Fruit fly (Drosophila melanogaster) whole organism, embryonic: ENCODE data around the gene kkv.

Source experiments
- Adf1 ChIP-seq: fragments of 200-800 bp; sonication (Bioruptor generic); IDR thresholded peaks from 2 replicates; pipeline ENCODE4 v1.3.6; 2022; ENCODE audit warnings: missing biosample characterization, missing genetic modification characterization
- CG10979 ChIP-seq: fragments of 200-800 bp; sonication (Bioruptor generic); optimal IDR thresholded peaks from 2 replicates; lab custom pipeline; 2018; ENCODE audit warnings: missing biosample characterization, mild to moderate bottlenecking, missing genetic modification characterization, moderate library complexity
- CG11456 ChIP-seq: fragments of 200-800 bp; sonication (Bioruptor generic); IDR thresholded peaks from 3 replicates; pipeline ENCODE4 v1.3.6; 2022; ENCODE audit warnings: missing biosample characterization, missing genetic modification characterization
- CG12236 ChIP-seq: fragments of 200-800 bp; sonication (Bioruptor generic); optimal IDR thresholded peaks from 2 replicates; lab custom pipeline; 2016; ENCODE audit warnings: missing biosample characterization, missing genetic modification characterization
- CG15479 ChIP-seq: fragments of 200-800 bp; sonication (Bioruptor generic); optimal IDR thresholded peaks from 3 replicates; lab custom pipeline; 2019; ENCODE audit warnings: missing biosample characterization, mild to moderate bottlenecking, missing genetic modification characterization, moderate library complexity
- CG15601 ChIP-seq: fragments of 200-800 bp; sonication (Bioruptor generic); optimal IDR thresholded peaks from 3 replicates; lab custom pipeline; 2019; ENCODE audit warnings: missing biosample characterization, mild to moderate bottlenecking, missing genetic modification characterization, moderate library complexity
- CG17385 ChIP-seq: fragments of 200-800 bp; sonication (Bioruptor generic); optimal IDR thresholded peaks from 3 replicates; lab custom pipeline; 2018; ENCODE audit warnings: missing biosample characterization, mild to moderate bottlenecking, missing genetic modification characterization
- CG1832 ChIP-seq: fragments of 200-800 bp; sonication (Bioruptor generic); optimal IDR thresholded peaks from 2 replicates; lab custom pipeline; 2017; ENCODE audit warnings: missing biosample characterization, mild to moderate bottlenecking, missing genetic modification characterization, inconsistent platforms
- CG2116 ChIP-seq: fragments of 200-800 bp; sonication (Bioruptor generic); optimal IDR thresholded peaks from 3 replicates; lab custom pipeline; 2018; ENCODE audit warnings: missing biosample characterization, mild to moderate bottlenecking, missing genetic modification characterization
- CG4282 ChIP-seq: fragments of 200-800 bp; sonication (Bioruptor generic); optimal IDR thresholded peaks from 2 replicates; lab custom pipeline; 2016; ENCODE audit warnings: missing biosample characterization, missing genetic modification characterization
- CG8290 ChIP-seq, 3 experiments: fragments of 200-800 bp; sonication (Bioruptor generic); optimal IDR thresholded peaks; 2 replicates each; lab custom pipeline; 2016 to 2019; ENCODE audit warnings: missing biosample characterization in 3 of 3, missing genetic modification characterization in 3 of 3, mild to moderate bottlenecking in 2 of 3, moderate library complexity in 1 of 3
- Chrac-16 ChIP-seq: fragments of 200-800 bp; sonication (Bioruptor generic); optimal IDR thresholded peaks from 3 replicates; lab custom pipeline; 2016; ENCODE audit warnings: missing biosample characterization, missing genetic modification characterization
- D ChIP-seq, 2 experiments: fragments of 200-800 bp in 1 of 2; fragments of >200 bp in 1 of 2; sonication (Bioruptor generic) in 1 of 2; optimal IDR thresholded peaks; 2 replicates in 1 of 2; 3 replicates in 1 of 2; lab custom pipeline; 2017; ENCODE audit warnings: mild to moderate bottlenecking in 1 of 2, missing biosample characterization in 1 of 2, missing genetic modification characterization in 1 of 2, missing genetic modification reagents in 1 of 2
- Dad ChIP-seq: fragments of 200-800 bp; sonication (Bioruptor generic); optimal IDR thresholded peaks from 3 replicates; lab custom pipeline; 2016; ENCODE audit warnings: missing biosample characterization, missing genetic modification characterization
- Deaf1 ChIP-seq: fragments of 200-800 bp; optimal IDR thresholded peaks from 3 replicates; lab custom pipeline; 2019; ENCODE audit warnings: missing biosample characterization, mild to moderate bottlenecking, missing genetic modification characterization, moderate library complexity
- ERR ChIP-seq: fragments of 200-800 bp; sonication (Bioruptor generic); optimal IDR thresholded peaks from 2 replicates; lab custom pipeline; 2016; ENCODE audit warnings: missing biosample characterization, missing genetic modification characterization
- Ets65A ChIP-seq: fragments of 200-800 bp; sonication (Bioruptor generic); peaks from one replicate; lab custom pipeline; 2016; ENCODE audit warnings: missing biosample characterization, missing genetic modification characterization
- Fer1 ChIP-seq: fragments of 200-800 bp; sonication (Bioruptor generic); optimal IDR thresholded peaks from 2 replicates; lab custom pipeline; 2017; ENCODE audit warnings: missing biosample characterization, mild to moderate bottlenecking, missing genetic modification characterization
- MBD-R2 ChIP-seq: fragments of 200-800 bp; sonication (Bioruptor generic); IDR thresholded peaks from 2 replicates; pipeline ENCODE4 v1.3.6; 2022; ENCODE audit warnings: missing biosample characterization, missing genetic modification characterization
- Sry-β ChIP-seq: fragments of 200-800 bp; sonication (Bioruptor generic); optimal IDR thresholded peaks from 2 replicates; lab custom pipeline; 2018; ENCODE audit warnings: missing biosample characterization, mild to moderate bottlenecking, missing genetic modification characterization, moderate library complexity
- Trl ChIP-seq, 3 experiments: fragments of >200 bp in 2 of 3; fragments of 200-800 bp in 1 of 3; sonication (Bioruptor generic) in 1 of 3; optimal IDR thresholded peaks; 2 replicates in 1 of 3; 3 replicates in 2 of 3; lab custom pipeline; 2016 to 2017; ENCODE audit warnings: missing biosample characterization in 1 of 3, missing genetic modification characterization in 1 of 3
- abd-A ChIP-seq: fragments of 200-800 bp; sonication (Bioruptor generic); optimal IDR thresholded peaks from 3 replicates; lab custom pipeline; 2019; ENCODE audit warnings: missing biosample characterization, mild to moderate bottlenecking, missing genetic modification characterization, moderate library complexity
- chinmo ChIP-seq: fragments of 200-800 bp; sonication (Bioruptor generic); IDR thresholded peaks from 4 replicates; pipeline ENCODE4 v1.3.6; 2022; ENCODE audit warnings: missing biosample characterization, missing genetic modification characterization; ENCODE audit not compliant: partially characterized antibody
- chm ChIP-seq: fragments of 200-800 bp; sonication (Bioruptor generic); IDR thresholded peaks from 2 replicates; pipeline ENCODE4 v1.3.6; 2022; ENCODE audit warnings: missing biosample characterization, missing genetic modification characterization
- corto ChIP-seq: fragments of 200-800 bp; sonication (Bioruptor generic); optimal IDR thresholded peaks from 2 replicates; lab custom pipeline; 2016; ENCODE audit warnings: missing biosample characterization, mild to moderate bottlenecking, missing genetic modification characterization, moderate library complexity
- crol ChIP-seq: fragments of 200-800 bp; sonication (Bioruptor generic); IDR thresholded peaks from 2 replicates; pipeline ENCODE4 v1.3.6; 2022; ENCODE audit warnings: missing biosample characterization, missing genetic modification characterization
- crp ChIP-seq, 2 experiments: fragments of 200-800 bp; sonication (Bioruptor generic); optimal IDR thresholded peaks; 2 replicates in 1 of 2; 3 replicates in 1 of 2; lab custom pipeline; 2017; ENCODE audit warnings: missing biosample characterization in 2 of 2, missing genetic modification characterization in 2 of 2, mild to moderate bottlenecking in 1 of 2, moderate library complexity in 1 of 2
- ems ChIP-seq: fragments of 200-800 bp; sonication (Bioruptor generic); optimal IDR thresholded peaks from 3 replicates; lab custom pipeline; 2016; ENCODE audit warnings: missing biosample characterization, missing genetic modification characterization
- ewg ChIP-seq: fragments of 200-800 bp; sonication (Bioruptor generic); optimal IDR thresholded peaks from 3 replicates; lab custom pipeline; 2017; ENCODE audit warnings: mild to moderate bottlenecking, missing biosample characterization, missing genetic modification reagents, missing genetic modification characterization
- fd3F ChIP-seq: fragments of 200-800 bp; sonication (Bioruptor generic); optimal IDR thresholded peaks from 2 replicates; lab custom pipeline; 2018; ENCODE audit warnings: missing biosample characterization, mild to moderate bottlenecking, missing genetic modification characterization, moderate library complexity
- ftz-f1 ChIP-seq: fragments of 200-800 bp; sonication (Bioruptor generic); optimal IDR thresholded peaks from 2 replicates; lab custom pipeline; 2016; ENCODE audit warnings: missing biosample characterization, missing genetic modification characterization
- gcm ChIP-seq: fragments of 200-800 bp; sonication (Bioruptor generic); optimal IDR thresholded peaks from 2 replicates; lab custom pipeline; 2019; ENCODE audit warnings: missing biosample characterization, mild to moderate bottlenecking, missing genetic modification characterization, moderate library complexity
- grau ChIP-seq: fragments of 200-800 bp; optimal IDR thresholded peaks from 3 replicates; lab custom pipeline; 2019; ENCODE audit warnings: missing biosample characterization, mild to moderate bottlenecking, missing genetic modification characterization, moderate library complexity
- hbn ChIP-seq: fragments of 200-800 bp; sonication (Bioruptor generic); IDR thresholded peaks from 2 replicates; pipeline ENCODE4 v1.3.6; 2022; ENCODE audit warnings: missing biosample characterization, missing genetic modification characterization; ENCODE audit not compliant: partially characterized antibody
- inv ChIP-seq: fragments of 200-800 bp; sonication (Bioruptor generic); IDR thresholded peaks from 2 replicates; pipeline ENCODE4 v1.3.6; 2022; ENCODE audit warnings: missing biosample characterization, missing genetic modification characterization; ENCODE audit not compliant: partially characterized antibody
- ken ChIP-seq: fragments of 200-800 bp; sonication (Bioruptor generic); IDR thresholded peaks from 3 replicates; pipeline ENCODE4 v1.3.6; 2022; ENCODE audit warnings: missing biosample characterization, missing genetic modification characterization
- nerfin-1 ChIP-seq: fragments of 200-800 bp; sonication (Bioruptor generic); optimal IDR thresholded peaks from 3 replicates; lab custom pipeline; 2019; ENCODE audit warnings: missing biosample characterization, mild to moderate bottlenecking, missing genetic modification characterization, moderate library complexity
- nom ChIP-seq: fragments of 200-800 bp; sonication (Bioruptor generic); optimal IDR thresholded peaks from 2 replicates; lab custom pipeline; 2017; ENCODE audit warnings: missing biosample characterization, missing genetic modification characterization, mild to moderate bottlenecking, moderate library complexity, missing genetic modification reagents
- onecut ChIP-seq: fragments of 200-800 bp; sonication (Bioruptor generic); IDR thresholded peaks from 2 replicates; pipeline ENCODE4 v1.3.6; 2022; ENCODE audit warnings: missing biosample characterization, missing genetic modification characterization
- prd ChIP-seq, 3 experiments: fragments of >200 bp in 2 of 3; fragments of 200-800 bp in 1 of 3; sonication (Bioruptor generic) in 1 of 3; optimal IDR thresholded peaks in 2 of 3; IDR thresholded peaks in 1 of 3; 2 replicates in 2 of 3; 3 replicates in 1 of 3; pipeline versions ENCODE4 v1.3.6 to Lab custom; 2017 to 2022; ENCODE audit warnings: missing biosample characterization in 1 of 3, missing genetic modification characterization in 1 of 3
- row ChIP-seq: fragments of 200-800 bp; sonication (Bioruptor generic); IDR thresholded peaks from 3 replicates; pipeline ENCODE4 v1.3.6; 2022; ENCODE audit warnings: missing biosample characterization, missing genetic modification characterization
- slbo ChIP-seq: fragments of 200-800 bp; sonication (Bioruptor generic); IDR thresholded peaks from 2 replicates; pipeline ENCODE4 v1.3.6; 2022; ENCODE audit warnings: missing biosample characterization, missing genetic modification characterization
- sna ChIP-seq: fragments of 200-800 bp; sonication (Bioruptor generic); IDR thresholded peaks from 2 replicates; pipeline ENCODE4 v1.3.6; 2022; ENCODE audit warnings: missing biosample characterization, missing genetic modification characterization; ENCODE audit not compliant: partially characterized antibody

kkv gene

DNA sequence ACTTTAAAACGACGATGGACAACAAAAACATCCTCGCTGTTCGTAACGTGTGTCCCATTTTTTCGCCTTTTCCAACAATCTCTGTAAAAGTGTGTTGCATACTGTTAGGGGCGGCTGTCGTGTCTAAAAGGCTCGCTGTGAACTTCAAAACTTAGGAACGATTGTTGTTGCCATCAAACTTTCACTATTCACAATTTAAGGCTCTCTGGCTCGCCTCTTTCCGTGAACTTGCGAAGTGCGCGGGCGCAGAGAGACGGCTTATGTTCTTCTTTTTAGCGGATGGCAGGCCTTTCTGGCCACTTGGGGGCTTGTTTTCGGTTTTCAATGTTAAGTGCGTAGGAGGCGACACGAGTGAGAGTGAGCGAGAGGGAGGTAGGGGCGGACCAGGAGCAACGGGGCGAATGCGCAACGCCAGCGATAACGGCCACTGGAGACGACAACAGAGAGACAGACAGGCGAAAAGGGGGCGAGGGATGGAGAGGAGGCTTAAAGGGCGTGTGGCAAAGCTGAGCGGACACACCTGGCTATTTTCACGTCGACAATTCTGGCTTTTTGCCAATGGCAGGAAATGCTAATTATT lies 42.2 kb downstream of the kkv start, which contains the start of gene mtd (continued):
- 0 out of 4 replicates have a peak, but pooled peaks have one; percentile 33 for TF ChIP-seq chinmo (GFP tag; lab: Robert Waterston, UW)

DNA sequence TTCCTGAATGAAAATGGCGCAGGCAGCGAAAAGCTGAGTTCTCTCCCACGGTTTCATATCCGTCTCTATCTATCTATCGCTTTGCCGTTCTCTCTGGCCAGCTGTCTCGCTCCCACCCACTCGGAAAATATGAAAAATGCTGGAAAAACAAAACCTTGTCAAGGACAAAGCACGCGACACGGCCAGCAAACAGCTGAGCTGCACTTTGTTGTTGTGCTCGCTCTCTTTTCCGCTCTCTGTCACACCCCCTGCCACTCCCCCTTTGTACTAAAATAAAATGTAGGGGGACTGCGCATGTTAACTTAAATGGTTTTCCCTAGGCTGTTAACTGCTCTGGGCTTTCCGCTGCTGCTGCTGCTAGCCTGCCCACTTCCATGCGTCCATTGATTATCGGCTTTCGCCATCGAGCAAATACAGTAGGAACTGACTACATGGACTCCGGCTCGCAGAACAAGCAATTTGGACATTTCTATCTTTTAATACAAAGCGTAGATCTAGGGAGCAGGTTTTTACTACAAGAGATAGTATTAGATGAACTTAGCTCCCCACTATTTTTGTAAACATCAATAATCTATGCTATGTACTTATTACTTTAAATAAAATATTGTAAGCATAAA lies 45.9 kb downstream of the kkv start:
- peak; percentile 62 for TF ChIP-seq ftz-f1 (GFP tag; lab: Kevin White, UChicago)
- peak; percentile 88 for TF ChIP-seq abd-A (tag; lab: Kevin White, UChicago)
- peak; percentile 18; the same call in 1 of the 2 replicates for TF ChIP-seq Adf1 (GFP tag; lab: Robert Waterston, UW)
- peak in 1 of 2 experiments; percentile 33 for TF ChIP-seq crp (GFP tag; optimal IDR thresholded peaks at IDR 0.05; lab: Kevin White, UChicago)
- 0 out of 3 replicates have a peak, but pooled peaks have one; percentile 17 for TF ChIP-seq row (GFP tag; lab: Robert Waterston, UW)
- peak; percentile 12; the same call in 1 of the 2 replicates for TF ChIP-seq MBD-R2 (GFP tag; lab: Robert Waterston, UW)
- TF ChIP-seq Fer1, result peak; percentile 40
- no peak for TF ChIP-seq slbo (GFP tag; lab: Robert Waterston, UW)
- no peak for TF ChIP-seq chm (GFP tag; lab: Robert Waterston, UW)
- TF ChIP-seq ewg, result peak; percentile 60
- TF ChIP-seq CG2116, result no peak
- no peak for TF ChIP-seq inv (GFP tag; lab: Robert Waterston, UW)
- TF ChIP-seq Deaf1 (tag; lab: Kevin White, UChicago), result peak; percentile 15
- TF ChIP-seq ERR (GFP tag; lab: Kevin White, UChicago), result peak; percentile 13
- no peak for TF ChIP-seq CG15601 (tag; lab: Kevin White, UChicago)
- peak; percentile 38 for TF ChIP-seq CG1832 (GFP tag; lab: Kevin White, UChicago)
- peak; percentile 56 for TF ChIP-seq crol (GFP tag; lab: Robert Waterston, UW)
- TF ChIP-seq Trl (optimal IDR thresholded peaks at IDR 0.05; lab: Kevin White, UChicago), result peak; percentile 24 to 45
- TF ChIP-seq Trl (GFP tag; optimal IDR thresholded peaks at IDR 0.05; lab: Kevin White, UChicago), result no peak
- peak; percentile 56 for TF ChIP-seq grau
- peak; percentile 93 for TF ChIP-seq onecut (GFP tag; lab: Robert Waterston, UW)
- TF ChIP-seq, all 482 proteins: peak for 15

DNA sequence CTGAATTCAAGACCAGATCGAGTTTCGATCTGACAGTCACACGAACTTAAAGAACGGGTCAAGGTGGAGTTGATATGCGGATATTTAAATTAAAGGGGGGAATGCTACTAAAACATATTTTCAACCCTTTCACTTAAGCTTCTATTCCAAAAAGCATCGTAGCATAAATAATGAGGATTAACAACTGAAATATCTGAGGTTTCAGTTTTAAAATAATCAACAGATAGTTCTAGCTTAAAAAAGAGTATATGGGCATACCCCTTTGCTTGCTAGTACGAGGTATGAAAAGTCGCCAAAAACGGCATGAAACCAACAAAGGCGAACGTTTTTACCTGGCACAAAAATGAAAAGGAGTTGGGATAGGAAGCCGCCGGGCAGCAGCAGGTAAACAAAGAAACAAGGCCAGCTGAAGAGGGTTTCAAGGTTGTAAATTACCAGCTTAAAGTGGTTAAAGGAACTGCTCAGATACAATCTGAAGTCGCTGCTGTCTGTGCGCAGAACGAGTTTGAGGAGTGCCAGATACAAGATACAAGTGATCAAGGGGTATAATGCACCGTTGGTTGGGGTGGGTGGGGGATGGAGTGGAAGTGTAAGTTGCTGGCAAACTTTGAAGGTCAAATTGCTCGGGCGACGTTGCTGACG lies 60.8 kb downstream of the kkv start:
- TF ChIP-seq prd (optimal IDR thresholded peaks at IDR 0.05; lab: Kevin White, UChicago) (no peak), prd (GFP tag; IDR thresholded peaks at IDR 0.05; lab: Robert Waterston, UW) (no peak), nom (peak; percentile 38), CG11456 (no peak), CG12236 (GFP tag; lab: Kevin White, UChicago) (no peak), CG8290 (GFP tag; optimal IDR thresholded peaks at IDR 0.05; lab: Kevin White, UChicago) (no peak), CG8290 (tag; optimal IDR thresholded peaks at IDR 0.05; lab: Kevin White, UChicago) (no peak), D (optimal IDR thresholded peaks at IDR 0.05; lab: Kevin White, UChicago) (peak; percentile 29), D (GFP tag; optimal IDR thresholded peaks at IDR 0.05; lab: Kevin White, UChicago) (no peak), ken (GFP tag; lab: Robert Waterston, UW) (no peak), gcm (GFP tag; lab: Kevin White, UChicago) (no peak), CG4282 (GFP tag; lab: Kevin White, UChicago) (no peak), fd3F (GFP tag; lab: Kevin White, UChicago) (no peak), CG17385 (GFP tag; lab: Kevin White, UChicago) (no peak), corto (no peak), ems (GFP tag; lab: Kevin White, UChicago) (no peak), hbn (GFP tag; lab: Robert Waterston, UW) (no peak), CG15479 (no peak), Ets65A (GFP tag; lab: Kevin White, UChicago) (peak; percentile 17), Sry-β (GFP tag; lab: Kevin White, UChicago) (no peak), sna (GFP tag; lab: Robert Waterston, UW) (no peak), CG10979 (tag; lab: Kevin White, UChicago) (no peak), Chrac-16 (GFP tag; lab: Kevin White, UChicago) (no peak), nerfin-1 (tag; lab: Kevin White, UChicago) (no peak), Dad (no peak)
